Fruit fly (Drosophila melanogaster) whole organism, embryonic: Measurements from ENCODE around the gene unc-119.

Experiments
- ATbp ChIP-seq: fragments of 200-800 bp; sonication (Bioruptor generic); optimal IDR thresholded peaks from 2 replicates; lab custom pipeline; 2017; ENCODE audit warnings: missing biosample characterization, mild to moderate bottlenecking, missing genetic modification characterization, missing genetic modification reagents
- B-H2 ChIP-seq: fragments of 200-800 bp; sonication (Bioruptor generic); optimal IDR thresholded peaks from 2 replicates; lab custom pipeline; 2018; ENCODE audit warnings: missing biosample characterization, mild to moderate bottlenecking, missing genetic modification characterization
- CG10147 ChIP-seq: fragments of 200-800 bp; sonication (Bioruptor generic); optimal IDR thresholded peaks from 2 replicates; lab custom pipeline; 2019; ENCODE audit warnings: missing biosample characterization, mild to moderate bottlenecking, missing genetic modification characterization, moderate library complexity
- CG10462 ChIP-seq: fragments of 200-800 bp; sonication (Bioruptor generic); optimal IDR thresholded peaks from 2 replicates; lab custom pipeline; 2016; ENCODE audit warnings: missing biosample characterization, missing genetic modification characterization
- CG12071 ChIP-seq: fragments of 200-800 bp; sonication (Bioruptor generic); optimal IDR thresholded peaks from 3 replicates; lab custom pipeline; 2018; ENCODE audit warnings: missing biosample characterization, mild to moderate bottlenecking, missing genetic modification characterization
- CG12659 ChIP-seq: fragments of 200-800 bp; sonication (Bioruptor generic); optimal IDR thresholded peaks from 3 replicates; lab custom pipeline; 2017; ENCODE audit warnings: mild to moderate bottlenecking, missing biosample characterization, missing genetic modification reagents, missing genetic modification characterization
- CG12769 ChIP-seq: fragments of 200-800 bp; sonication (Bioruptor generic); optimal IDR thresholded peaks from 2 replicates; lab custom pipeline; 2019; ENCODE audit warnings: missing biosample characterization, mild to moderate bottlenecking, missing genetic modification characterization, moderate library complexity
- CG13287 ChIP-seq: fragments of 200-800 bp; sonication (Bioruptor generic); IDR thresholded peaks from 2 replicates; pipeline ENCODE4 v1.3.6; 2022; ENCODE audit warnings: missing biosample characterization, missing genetic modification characterization; ENCODE audit not compliant: partially characterized antibody
- CG13296 ChIP-seq: fragments of 200-800 bp; sonication (Bioruptor generic); optimal IDR thresholded peaks from 3 replicates; lab custom pipeline; 2018; ENCODE audit warnings: missing biosample characterization, mild to moderate bottlenecking, missing genetic modification characterization
- CG13775 ChIP-seq: fragments of 200-800 bp; sonication (Bioruptor generic); optimal IDR thresholded peaks from 3 replicates; lab custom pipeline; 2017; ENCODE audit warnings: missing biosample characterization, mild to moderate bottlenecking, missing genetic modification characterization
- CG15601 ChIP-seq: fragments of 200-800 bp; sonication (Bioruptor generic); optimal IDR thresholded peaks from 3 replicates; lab custom pipeline; 2019; ENCODE audit warnings: missing biosample characterization, mild to moderate bottlenecking, missing genetic modification characterization, moderate library complexity
- CG17359 ChIP-seq: fragments of 200-800 bp; sonication (Bioruptor generic); optimal IDR thresholded peaks from 3 replicates; lab custom pipeline; 2018; ENCODE audit warnings: missing biosample characterization, mild to moderate bottlenecking, missing genetic modification characterization, moderate library complexity
- CG2199 ChIP-seq: fragments of 200-800 bp; sonication (Bioruptor generic); IDR thresholded peaks from 3 replicates; pipeline ENCODE4 v1.3.6; 2022; ENCODE audit warnings: missing biosample characterization, missing genetic modification characterization
- CG30403 ChIP-seq: fragments of 200-800 bp; sonication (Bioruptor generic); optimal IDR thresholded peaks from 3 replicates; lab custom pipeline; 2016; ENCODE audit warnings: missing biosample characterization, missing genetic modification characterization
- CG31388 ChIP-seq: fragments of 200-800 bp; sonication (Bioruptor generic); optimal IDR thresholded peaks from 2 replicates; lab custom pipeline; 2016; ENCODE audit warnings: missing biosample characterization, missing genetic modification characterization
- CG32767 ChIP-seq: fragments of 200-800 bp; sonication (Bioruptor generic); IDR thresholded peaks from 2 replicates; pipeline ENCODE4 v1.3.6; 2022; ENCODE audit warnings: missing biosample characterization, missing genetic modification characterization
- CG8765 ChIP-seq: fragments of 200-800 bp; sonication (Bioruptor generic); IDR thresholded peaks from 2 replicates; pipeline ENCODE4 v1.3.6; 2022; ENCODE audit warnings: missing biosample characterization, missing genetic modification characterization
- D19B ChIP-seq: fragments of 200-800 bp; sonication (Bioruptor generic); optimal IDR thresholded peaks from 2 replicates; lab custom pipeline; 2017; ENCODE audit warnings: missing biosample characterization, mild to moderate bottlenecking, missing genetic modification characterization
- Dbx ChIP-seq: fragments of 200-800 bp; sonication (Bioruptor generic); IDR thresholded peaks from 3 replicates; pipeline ENCODE4 v1.3.6; 2022; ENCODE audit warnings: missing biosample characterization, missing genetic modification characterization
- Dref ChIP-seq: fragments of 200-800 bp; sonication (Bioruptor generic); IDR thresholded peaks from 2 replicates; pipeline ENCODE4 v1.3.6; 2022; ENCODE audit warnings: missing biosample characterization, missing genetic modification characterization
- E2f2 ChIP-seq: fragments of 200-800 bp; sonication (Bioruptor generic); IDR thresholded peaks from 2 replicates; pipeline ENCODE4 v1.3.6; 2022; ENCODE audit warnings: missing biosample characterization, missing genetic modification characterization
- Ets97D ChIP-seq: fragments of 200-800 bp; sonication (Bioruptor generic); optimal IDR thresholded peaks from 3 replicates; lab custom pipeline; 2016; ENCODE audit warnings: missing biosample characterization, missing genetic modification characterization
- HLH54F ChIP-seq: fragments of 200-800 bp; sonication (Bioruptor generic); optimal IDR thresholded peaks from 3 replicates; lab custom pipeline; 2016; ENCODE audit warnings: missing biosample characterization, missing genetic modification characterization
- Hand ChIP-seq: fragments of 200-800 bp; sonication (Bioruptor generic); optimal IDR thresholded peaks from 2 replicates; lab custom pipeline; 2017; ENCODE audit warnings: mild to moderate bottlenecking, missing biosample characterization, missing genetic modification reagents, missing genetic modification characterization
- Hr3 ChIP-seq: fragments of 200-800 bp; sonication (Bioruptor generic); optimal IDR thresholded peaks from 3 replicates; lab custom pipeline; 2016; ENCODE audit warnings: missing biosample characterization, missing genetic modification characterization
- Med ChIP-seq: fragments of 200-800 bp; sonication (Bioruptor generic); peaks from one replicate; lab custom pipeline; 2016; ENCODE audit warnings: missing biosample characterization, missing genetic modification characterization, mild to moderate bottlenecking, inconsistent platforms, moderate library complexity
- Sox102F ChIP-seq: fragments of 200-800 bp; sonication (Bioruptor generic); optimal IDR thresholded peaks from 2 replicates; lab custom pipeline; 2018; ENCODE audit warnings: missing biosample characterization, mild to moderate bottlenecking, missing genetic modification characterization, moderate library complexity
- TFAM ChIP-seq: fragments of 200-800 bp; sonication (Bioruptor generic); optimal IDR thresholded peaks from 2 replicates; lab custom pipeline; 2017; ENCODE audit warnings: missing biosample characterization, missing genetic modification characterization, inconsistent platforms
- bowl ChIP-seq: fragments of 200-800 bp; sonication (Bioruptor generic); IDR thresholded peaks from 2 replicates; pipeline ENCODE4 v1.3.6; 2022; ENCODE audit warnings: missing biosample characterization, missing genetic modification characterization
- bsh ChIP-seq, 2 experiments: fragments of 200-800 bp; sonication (Bioruptor generic); optimal IDR thresholded peaks; 2 replicates each; lab custom pipeline; 2017 to 2018; ENCODE audit warnings: mild to moderate bottlenecking in 2 of 2, missing biosample characterization in 2 of 2, missing genetic modification characterization in 2 of 2, moderate library complexity in 1 of 2
- ftz-f1 ChIP-seq: fragments of 200-800 bp; sonication (Bioruptor generic); optimal IDR thresholded peaks from 2 replicates; lab custom pipeline; 2016; ENCODE audit warnings: missing biosample characterization, missing genetic modification characterization
- grn ChIP-seq: fragments of 200-800 bp; sonication (Bioruptor generic); optimal IDR thresholded peaks from 3 replicates; lab custom pipeline; 2017; ENCODE audit warnings: missing biosample characterization, missing genetic modification characterization
- hb ChIP-seq: fragments of 200-800 bp; sonication (Bioruptor generic); IDR thresholded peaks from 3 replicates; pipeline ENCODE4 v1.3.6; 2022; ENCODE audit warnings: missing biosample characterization, missing genetic modification characterization; ENCODE audit not compliant: partially characterized antibody
- kni ChIP-seq: fragments of 200-800 bp; sonication (Bioruptor generic); optimal IDR thresholded peaks from 3 replicates; lab custom pipeline; 2017; ENCODE audit warnings: mild to moderate bottlenecking, missing biosample characterization, missing genetic modification reagents, missing genetic modification characterization
- knrl ChIP-seq: fragments of 200-800 bp; sonication (Bioruptor generic); IDR thresholded peaks from 3 replicates; pipeline ENCODE4 v1.3.6; 2022; ENCODE audit warnings: missing biosample characterization, missing genetic modification characterization; ENCODE audit not compliant: partially characterized antibody
- lilli ChIP-seq: fragments of 200-800 bp; sonication (Bioruptor generic); optimal IDR thresholded peaks from 3 replicates; lab custom pipeline; 2016; ENCODE audit warnings: missing biosample characterization, missing genetic modification characterization
- maf-S ChIP-seq: fragments of 200-800 bp; sonication (Bioruptor generic); optimal IDR thresholded peaks from 2 replicates; lab custom pipeline; 2016; ENCODE audit warnings: missing biosample characterization, missing genetic modification characterization
- mirr ChIP-seq: fragments of 200-800 bp; sonication (Bioruptor generic); optimal IDR thresholded peaks from 3 replicates; lab custom pipeline; 2018; ENCODE audit warnings: missing biosample characterization, mild to moderate bottlenecking, missing genetic modification characterization
- mld ChIP-seq: fragments of 200-800 bp; sonication (Bioruptor generic); IDR thresholded peaks from 3 replicates; pipeline ENCODE4 v1.3.6; 2022; ENCODE audit warnings: missing biosample characterization, missing genetic modification characterization; ENCODE audit not compliant: partially characterized antibody
- nmo ChIP-seq: fragments of 200-800 bp; sonication (Bioruptor generic); optimal IDR thresholded peaks from 2 replicates; lab custom pipeline; 2018; ENCODE audit warnings: missing biosample characterization, mild to moderate bottlenecking, missing genetic modification characterization, moderate library complexity
- nom ChIP-seq: fragments of 200-800 bp; sonication (Bioruptor generic); optimal IDR thresholded peaks from 2 replicates; lab custom pipeline; 2017; ENCODE audit warnings: missing biosample characterization, missing genetic modification characterization, mild to moderate bottlenecking, moderate library complexity, missing genetic modification reagents
- otp ChIP-seq: fragments of 200-800 bp; sonication (Bioruptor generic); IDR thresholded peaks from 3 replicates; pipeline ENCODE4, ENCODE4 v1.3.6; 2022; ENCODE audit warnings: missing biosample characterization, missing genetic modification characterization
- pfk ChIP-seq: fragments of 200-800 bp; sonication (Bioruptor generic); optimal IDR thresholded peaks from 2 replicates; lab custom pipeline; 2018; ENCODE audit warnings: missing biosample characterization, mild to moderate bottlenecking, missing genetic modification characterization, moderate library complexity
- phol ChIP-seq: fragments of 200-800 bp; sonication (Bioruptor generic); optimal IDR thresholded peaks from 3 replicates; lab custom pipeline; 2018; ENCODE audit warnings: missing biosample characterization, mild to moderate bottlenecking, missing genetic modification characterization, moderate library complexity
- sug ChIP-seq: fragments of 200-800 bp; optimal IDR thresholded peaks from 2 replicates; lab custom pipeline; 2019; ENCODE audit warnings: missing biosample characterization, mild to moderate bottlenecking, missing genetic modification characterization, moderate library complexity
- ttk ChIP-seq: fragments of 200-800 bp; sonication (Bioruptor generic); IDR thresholded peaks from 2 replicates; pipeline ENCODE4 v2.1.2; 2022; ENCODE audit warnings: missing biosample characterization, missing genetic modification characterization
- wek ChIP-seq: fragments of 200-800 bp; sonication (Bioruptor generic); optimal IDR thresholded peaks from 3 replicates; lab custom pipeline; 2018; ENCODE audit warnings: missing biosample characterization, mild to moderate bottlenecking, missing genetic modification characterization, moderate library complexity

Gene unc-119

DNA sequence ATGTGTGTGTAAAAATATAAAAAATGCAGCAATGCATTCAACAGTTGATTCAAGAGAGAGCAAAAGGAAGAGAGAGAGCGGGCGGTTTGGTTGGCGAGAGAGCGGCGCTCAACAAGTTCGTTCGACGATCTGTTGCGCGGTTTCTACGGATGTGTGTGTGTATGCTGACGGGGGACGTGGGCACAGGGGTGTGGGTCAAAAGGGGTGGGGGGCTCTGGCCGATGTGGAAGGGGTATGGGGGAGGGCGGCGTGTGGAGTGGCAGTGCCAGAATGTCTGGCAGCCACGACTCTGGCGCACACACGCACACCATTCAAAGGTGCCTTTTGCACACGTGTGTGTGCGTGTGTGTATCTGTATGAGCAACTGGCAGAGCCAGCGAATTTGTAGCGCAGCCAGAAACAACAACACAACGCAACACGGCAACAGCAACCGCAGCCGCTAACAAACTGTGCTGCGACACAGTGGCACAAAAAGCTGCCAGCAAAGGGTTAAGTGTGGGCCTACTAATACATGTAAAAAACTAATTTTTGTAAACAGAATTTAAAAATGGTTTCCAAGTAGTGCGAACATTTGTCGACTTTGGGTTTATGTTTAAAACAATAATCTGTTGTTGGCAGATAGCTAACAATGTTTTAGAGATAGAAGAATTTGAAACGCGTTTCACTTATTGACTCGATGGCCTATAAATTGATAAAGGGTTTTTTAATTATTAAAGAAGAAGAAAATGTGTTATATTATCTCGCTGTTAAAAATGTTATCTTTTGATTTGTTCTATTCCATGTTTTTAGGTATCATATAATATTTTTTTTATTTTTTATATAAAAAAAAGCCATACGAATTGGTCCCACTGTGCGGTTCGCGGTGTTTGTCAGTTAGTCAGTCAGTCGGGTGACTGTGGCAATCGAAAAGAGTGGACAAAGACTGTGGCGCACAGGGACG, 15.7 kb upstream of the unc-119 start (continued):
- TF ChIP-seq mirr (GFP tag; lab: Kevin White, UChicago): peak; percentile 47
- no peak for TF ChIP-seq Dref
- TF ChIP-seq bsh (GFP tag; optimal IDR thresholded peaks at IDR 0.05; lab: Kevin White, UChicago): peak; percentile 90 to 92
- peak; percentile 90 for TF ChIP-seq kni (GFP tag; lab: Kevin White, UChicago)
- TF ChIP-seq nmo (GFP tag; lab: Kevin White, UChicago): peak; percentile 97
- TF ChIP-seq B-H2 (GFP tag; lab: Kevin White, UChicago): peak; percentile 62
- TF ChIP-seq Hr3: peak; percentile 95
- TF ChIP-seq bowl (GFP tag; lab: Robert Waterston, UW): no peak; the same call in 1 of the 2 replicates
- TF ChIP-seq CG30403 (GFP tag; lab: Kevin White, UChicago): peak; percentile 95
- TF ChIP-seq CG8765: peak; percentile 85
- TF ChIP-seq CG17359 (tag; lab: Kevin White, UChicago): peak; percentile 90
- TF ChIP-seq CG32767 (GFP tag; lab: Robert Waterston, UW): no peak; the same call in 1 of the 2 replicates
- TF ChIP-seq CG31388 (GFP tag; lab: Kevin White, UChicago): peak; percentile 67
- peak; percentile 92 for TF ChIP-seq CG12769 (tag; lab: Kevin White, UChicago)
- peak; percentile 30 for TF ChIP-seq TFAM
- peak; percentile 19; the same call in 1 of the 3 replicates for TF ChIP-seq otp (GFP tag; lab: Robert Waterston, UW)
- TF ChIP-seq HLH54F (GFP tag; lab: Kevin White, UChicago): peak; percentile 80
- TF ChIP-seq D19B (GFP tag; lab: Kevin White, UChicago): peak; percentile 87
- peak; percentile 38 for TF ChIP-seq Dbx (GFP tag; lab: Robert Waterston, UW)
- peak; percentile 94 for TF ChIP-seq Med (GFP tag; lab: Kevin White, UChicago)
- TF ChIP-seq CG12659 (GFP tag; lab: Kevin White, UChicago): peak; percentile 97
- no peak for TF ChIP-seq hb
- peak; percentile 78 for TF ChIP-seq Hand (GFP tag; lab: Kevin White, UChicago)
- peak; percentile 91 for TF ChIP-seq ATbp (GFP tag; lab: Kevin White, UChicago)
- no peak for TF ChIP-seq mld (GFP tag; lab: Robert Waterston, UW)
- TF ChIP-seq maf-S: peak; percentile 63
- TF ChIP-seq E2f2: no peak
- peak; percentile 58 for TF ChIP-seq sug (tag; lab: Kevin White, UChicago)
- peak; percentile 92 for TF ChIP-seq CG15601 (tag; lab: Kevin White, UChicago)
- peak; percentile 95 for TF ChIP-seq Sox102F (GFP tag; lab: Kevin White, UChicago)
- peak; percentile 66 for TF ChIP-seq nom (GFP tag; lab: Kevin White, UChicago)
- no peak for TF ChIP-seq ftz-f1 (GFP tag; lab: Kevin White, UChicago)
- peak; percentile 98 for TF ChIP-seq CG13775 (GFP tag; lab: Kevin White, UChicago)
- TF ChIP-seq knrl: peak; percentile 39; the same call in 1 of the 3 replicates
- TF ChIP-seq CG13287 (GFP tag; lab: Robert Waterston, UW): peak; percentile 29
- peak; percentile 97 for TF ChIP-seq phol (tag; lab: Kevin White, UChicago)
- TF ChIP-seq CG2199 (GFP tag; lab: Robert Waterston, UW): no peak
- peak; percentile 68 for TF ChIP-seq lilli (GFP tag; lab: Kevin White, UChicago)
- peak; percentile 4 for TF ChIP-seq grn (GFP tag; lab: Kevin White, UChicago)
- peak; percentile 28 for TF ChIP-seq wek
- peak; percentile 87 for TF ChIP-seq CG10147 (GFP tag; lab: Kevin White, UChicago)
- TF ChIP-seq ttk (GFP tag; lab: Robert Waterston, UW): peak; percentile 65; the same call in 1 of the 2 replicates
- TF ChIP-seq CG13296 (GFP tag; lab: Kevin White, UChicago): peak; percentile 92
- peak; percentile 89 for TF ChIP-seq CG10462 (GFP tag; lab: Kevin White, UChicago)
- TF ChIP-seq CG12071 (GFP tag; lab: Kevin White, UChicago): peak; percentile 52
- TF ChIP-seq pfk (GFP tag; lab: Kevin White, UChicago): no peak
- peak; percentile 42 for TF ChIP-seq Ets97D (GFP tag; lab: Kevin White, UChicago)
